Worm (Caenorhabditis elegans): Measurements from ENCODE around the gene F55C12.6.

Gene F55C12.6

DNA sequence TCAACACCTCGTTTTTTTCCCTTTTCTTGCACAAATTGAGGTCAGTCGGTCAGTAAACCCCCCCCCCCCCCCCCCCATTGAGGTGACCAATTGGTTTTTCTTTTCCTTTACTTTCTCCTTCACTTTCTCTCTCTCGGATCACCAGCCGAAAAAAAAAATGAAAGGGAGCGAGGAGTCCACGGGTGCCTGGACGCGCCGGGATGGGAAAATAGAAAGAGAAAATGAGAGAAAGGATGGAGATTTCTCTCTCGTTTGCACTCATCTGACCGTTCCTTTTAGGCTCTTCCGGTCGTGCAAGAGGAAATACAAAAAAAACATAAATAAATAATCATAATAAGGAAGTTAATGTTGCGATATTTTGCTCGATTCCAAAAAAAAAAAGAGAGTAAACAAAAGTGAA is 23.1 kb upstream of the F55C12.6 start:
- TF ChIP-seq pax-1 (tag; optimal IDR thresholded peaks at IDR 0.05): no peak
- TF ChIP-seq hlh-6 (tag; optimal IDR thresholded peaks at IDR 0.05): no peak
- TF ChIP-seq ceh-18 (tag; optimal IDR thresholded peaks at IDR 0.05): no peak
- TF ChIP-seq npax-4 (tag; optimal IDR thresholded peaks at IDR 0.05): no peak
- no peak for TF ChIP-seq nfya-1 (tag; optimal IDR thresholded peaks at IDR 0.05)

DNA sequence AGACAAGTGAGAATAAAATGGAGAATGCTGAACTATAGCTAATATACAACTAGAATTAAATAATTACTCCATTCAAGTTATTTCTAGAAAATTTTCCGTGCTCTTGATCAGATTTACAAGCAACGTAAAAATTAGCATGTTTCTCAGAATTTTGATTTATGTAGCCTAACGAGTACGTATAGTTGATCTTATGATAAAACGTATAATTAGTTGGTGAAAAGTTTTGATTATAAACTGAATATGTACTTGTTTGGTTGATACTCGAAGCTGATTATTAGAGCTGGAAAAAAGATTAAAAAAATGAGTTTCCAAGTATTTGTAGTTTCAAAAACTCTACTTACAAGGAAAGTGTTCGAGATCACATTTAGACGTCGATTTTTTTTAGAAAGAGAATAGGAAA is 20.6 kb upstream of the F55C12.6 start:
- TF ChIP-seq hlh-30 (tag; optimal IDR thresholded peaks at IDR 0.05; ENCODE audit: insufficient read depth) (no peak), ceh-24 (tag; optimal IDR thresholded peaks at IDR 0.05) (no peak), hlh-6 (tag; optimal IDR thresholded peaks at IDR 0.05) (no peak)

DNA sequence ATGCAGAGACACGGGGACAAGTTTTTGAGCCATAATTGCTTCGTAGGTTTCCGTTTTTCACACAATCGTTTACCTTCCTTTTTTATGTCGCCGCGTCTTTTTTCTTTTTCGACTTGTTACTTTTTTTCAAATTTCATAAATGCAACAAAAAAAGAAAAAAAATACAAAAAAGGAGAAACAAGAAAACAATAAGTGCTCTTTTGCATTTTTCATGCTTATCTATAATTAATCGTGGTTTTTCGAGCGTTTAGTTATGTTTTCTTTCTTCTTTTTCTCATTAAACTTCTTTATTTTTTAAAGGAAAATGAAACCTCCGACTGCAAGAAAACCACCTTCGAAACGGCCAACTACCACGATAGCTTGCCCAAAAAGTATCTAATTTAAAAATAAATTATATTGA is 19.9 kb upstream of the F55C12.6 start, which contains the start of gene F59G1.4:
Gene F59G1.4, plus strand, starts transcription at position 301 of the 400 bp plus-strand sequence.
- no peak for TF ChIP-seq Y22D7AL.16 (tag; optimal IDR thresholded peaks at IDR 0.05)
- no peak for TF ChIP-seq fkh-10 (GFP tag; optimal IDR thresholded peaks at IDR 0.05)
- no peak for TF ChIP-seq ama-1 (optimal IDR thresholded peaks at IDR 0.05)

DNA sequence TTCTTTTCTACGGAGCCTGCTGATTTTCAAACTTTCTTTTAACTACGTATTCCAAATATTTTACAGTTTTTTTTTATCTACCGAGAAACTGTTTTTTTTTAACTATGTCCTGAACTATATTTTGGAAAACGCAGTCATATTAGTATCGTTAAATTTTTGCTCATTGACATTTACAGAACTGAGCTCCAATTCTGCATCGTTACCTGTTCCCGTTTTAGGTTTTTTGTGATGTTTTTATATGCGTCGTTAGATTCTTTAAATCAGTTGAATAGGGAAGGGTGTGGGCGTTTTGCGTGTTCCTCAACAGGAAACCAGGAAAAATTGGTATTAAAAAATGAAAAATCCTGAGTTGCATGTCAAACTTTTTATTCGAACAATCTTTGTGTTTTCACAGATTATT is 16.9 kb upstream of the F55C12.6 start:
- TF ChIP-seq ceh-14 (tag; optimal IDR thresholded peaks at IDR 0.05) (no peak), ceh-31 (tag; optimal IDR thresholded peaks at IDR 0.05) (no peak), pros-1 (tag; optimal IDR thresholded peaks at IDR 0.05) (no peak), syd-9 (tag; optimal IDR thresholded peaks at IDR 0.05) (no peak), npax-4 (tag; optimal IDR thresholded peaks at IDR 0.05) (no peak), zip-5 (tag; optimal IDR thresholded peaks at IDR 0.05) (no peak), pqm-1 (tag; optimal IDR thresholded peaks at IDR 0.05) (no peak), ceh-24 (tag; optimal IDR thresholded peaks at IDR 0.05) (no peak), hlh-30 (tag; optimal IDR thresholded peaks at IDR 0.05; ENCODE audit: insufficient read depth) (no peak), T23F11.4 (GFP tag; optimal IDR thresholded peaks at IDR 0.05) (no peak), unc-55 (GFP tag; optimal IDR thresholded peaks at IDR 0.05) (no peak), ceh-22 (tag; optimal IDR thresholded peaks at IDR 0.05) (no peak)

DNA sequence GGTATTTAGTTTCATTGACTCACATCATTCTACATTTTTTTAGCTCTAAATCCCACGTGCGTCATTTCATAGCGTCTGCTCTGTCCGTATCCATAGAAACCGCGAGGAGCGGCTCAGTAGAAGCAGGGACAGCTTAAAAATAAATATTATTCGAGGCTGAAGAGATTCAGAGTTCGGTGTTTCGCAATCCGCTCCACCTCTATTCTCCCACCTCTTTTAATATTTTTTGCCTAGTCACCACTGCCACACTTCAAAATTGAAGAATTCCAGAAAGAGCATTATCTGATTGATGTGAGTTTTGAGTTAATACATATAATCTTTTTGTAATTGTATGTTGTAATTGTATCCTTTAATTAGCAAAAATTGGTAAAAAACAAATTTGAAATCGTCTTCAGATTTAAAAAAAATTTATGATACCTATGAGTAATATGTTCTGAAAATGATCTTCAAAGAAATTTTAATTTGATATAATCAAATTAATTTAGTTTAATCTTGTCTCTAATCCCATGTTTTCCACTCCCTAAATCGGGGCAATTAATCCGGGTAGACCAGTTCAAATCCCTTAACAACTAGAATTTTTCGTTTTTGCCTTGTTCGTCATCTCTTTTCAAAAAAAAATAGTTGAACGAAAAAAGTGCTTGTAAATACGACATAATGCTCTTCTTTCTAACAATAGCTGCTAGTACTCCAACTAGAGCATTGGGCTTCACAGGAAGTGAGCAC is 13.6 kb upstream of the F55C12.6 start:
- TF ChIP-seq npax-4 (tag; optimal IDR thresholded peaks at IDR 0.05) (no peak), zip-5 (tag; optimal IDR thresholded peaks at IDR 0.05) (no peak), ama-1 (optimal IDR thresholded peaks at IDR 0.05) (no peak), K02D7.2 (tag; optimal IDR thresholded peaks at IDR 0.05) (no peak), hlh-13 (GFP tag; optimal IDR thresholded peaks at IDR 0.05) (no peak), sdc-2 (tag; optimal IDR thresholded peaks at IDR 0.05) (no peak), unc-86 (tag; optimal IDR thresholded peaks at IDR 0.05) (no peak), ceh-45 (GFP tag; IDR thresholded peaks at IDR 0.05) (no peak), ztf-16 (tag; optimal IDR thresholded peaks at IDR 0.05) (no peak), nhr-232 (tag; optimal IDR thresholded peaks at IDR 0.05) (no peak), tbx-7 (tag; optimal IDR thresholded peaks at IDR 0.05) (no peak), ref-2 (tag; optimal IDR thresholded peaks at IDR 0.05) (no peak), elt-4 (tag; optimal IDR thresholded peaks at IDR 0.05) (no peak), C38D4.7 (GFP tag; optimal IDR thresholded peaks at IDR 0.05) (no peak), dmd-4 (tag; optimal IDR thresholded peaks at IDR 0.05; ENCODE audit: borderline replicate concordance) (no peak), ceh-30 (tag; optimal IDR thresholded peaks at IDR 0.05) (no peak)

DNA sequence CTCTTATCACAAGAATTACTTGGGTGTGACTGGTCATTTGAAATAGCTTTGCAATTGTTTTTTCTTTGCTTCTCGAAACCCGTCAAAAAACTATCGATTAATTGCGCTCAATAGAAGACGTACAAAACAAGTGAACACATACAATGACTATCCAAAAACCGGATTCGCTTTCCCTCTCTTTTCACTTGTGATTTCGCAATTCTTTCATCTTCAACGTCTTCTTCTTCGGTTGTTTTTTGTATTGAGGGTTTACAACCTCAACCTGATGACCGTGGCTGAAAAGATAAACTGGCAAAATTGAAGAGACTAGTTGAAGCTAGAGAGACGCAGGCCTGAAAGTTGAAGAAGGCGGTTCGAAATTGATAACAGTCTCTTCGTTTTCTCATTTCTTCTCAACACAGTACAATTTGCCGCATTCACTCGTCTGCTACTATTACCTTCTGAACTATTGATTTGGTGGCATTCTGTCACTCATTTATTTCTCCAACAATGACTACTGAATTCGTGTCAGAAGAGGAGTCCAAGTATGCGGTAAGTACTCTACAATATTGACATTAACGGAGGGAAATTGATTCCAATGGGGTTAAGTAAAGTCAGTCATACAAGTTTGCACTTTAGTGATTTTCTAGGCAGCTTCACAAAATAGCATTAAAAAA is 10.1 kb upstream of the F55C12.6 start:
- TF ChIP-seq fkh-6 (tag; optimal IDR thresholded peaks at IDR 0.05) (no peak), unc-86 (tag; optimal IDR thresholded peaks at IDR 0.05) (no peak), T23F11.4 (GFP tag; optimal IDR thresholded peaks at IDR 0.05) (no peak), ceh-24 (tag; optimal IDR thresholded peaks at IDR 0.05) (no peak), C08G9.2 (tag; optimal IDR thresholded peaks at IDR 0.05) (no peak), hlh-6 (tag; optimal IDR thresholded peaks at IDR 0.05) (no peak), sdc-2 (tag; optimal IDR thresholded peaks at IDR 0.05) (no peak), ceh-18 (tag; optimal IDR thresholded peaks at IDR 0.05) (no peak), ceh-31 (tag; optimal IDR thresholded peaks at IDR 0.05) (no peak), nhr-11 (tag; optimal IDR thresholded peaks at IDR 0.05) (no peak), pag-3 (tag; optimal IDR thresholded peaks at IDR 0.05; ENCODE audit: borderline replicate concordance) (no peak), ttx-3 (tag; optimal IDR thresholded peaks at IDR 0.05) (no peak), C38D4.7 (GFP tag; optimal IDR thresholded peaks at IDR 0.05) (no peak), ceh-22 (tag; optimal IDR thresholded peaks at IDR 0.05) (no peak), lin-11 (tag; optimal IDR thresholded peaks at IDR 0.05) (no peak), ceh-9 (tag; optimal IDR thresholded peaks at IDR 0.05) (no peak)

Measured in whole organism, late embryonic.